Worm (Caenorhabditis elegans) whole organism, midembryonic: ENCODE data around the gene srh-219.

Experiments used
- flt-1 ChIP-seq: fragments of 200-800 bp; sonication (Bioruptor generic); IDR thresholded peaks from 2 replicates; pipeline ENCODE4 v1.3.6; 2022; ENCODE audit warnings: missing genetic modification characterization, missing compliant biosample characterization
- klf-2 ChIP-seq: fragments of 200-800 bp; sonication (Bioruptor generic); conservative IDR thresholded peaks from 2 replicates; pipeline ENCODE4 v1.3.6; 2022; ENCODE audit warnings: missing genetic modification reagents, missing genetic modification characterization, missing compliant biosample characterization
- tab-1 ChIP-seq: fragments of 200-800 bp; sonication (Bioruptor generic); IDR thresholded peaks from 2 replicates; pipeline ENCODE4 v1.3.6; 2022; ENCODE audit warnings: missing genetic modification characterization, missing compliant biosample characterization
- ztf-29 ChIP-seq: fragments of 200-800 bp; sonication (Bioruptor generic); IDR thresholded peaks from 2 replicates; pipeline ENCODE4 v1.3.6; 2022; ENCODE audit warnings: missing genetic modification reagents, missing genetic modification characterization, missing compliant biosample characterization

DNA sequence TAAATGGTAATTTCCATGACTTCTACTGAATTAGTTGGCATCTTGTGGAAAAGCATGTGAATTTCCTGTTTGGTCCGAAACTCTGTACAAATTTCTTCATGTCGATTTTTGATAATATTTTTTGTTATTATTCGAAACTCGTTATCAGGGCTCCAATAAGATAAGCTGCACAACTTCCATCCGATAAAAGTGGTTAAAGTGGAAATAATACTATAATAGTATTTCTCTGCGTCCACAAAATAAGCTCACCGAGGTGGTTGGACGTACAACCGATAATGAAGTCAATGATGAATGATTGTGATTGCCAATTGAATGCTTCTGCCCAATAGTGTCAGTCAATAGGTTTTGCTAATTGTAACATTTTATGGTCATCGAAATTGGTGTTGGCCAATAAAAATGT lies 46.9 kb upstream of the srh-219 start, which contains the start of gene T26H5.4:
- TF ChIP-seq tab-1 (no peak), ztf-29 (GFP tag; lab: Robert Waterston, UW) (no peak), flt-1 (GFP tag; lab: Robert Waterston, UW) (no peak), klf-2 (no peak)
